Fruit fly (Drosophila melanogaster) whole organism, embryonic: Measurements from ENCODE around the gene mldr.

Experiments used
- Antp ChIP-seq: fragments of 200-800 bp; sonication (Bioruptor generic); optimal IDR thresholded peaks from 3 replicates; lab custom pipeline; 2016; ENCODE audit warnings: missing biosample characterization, missing genetic modification characterization
- Asciz ChIP-seq: fragments of 200-800 bp; sonication (Bioruptor generic); optimal IDR thresholded peaks from 2 replicates; lab custom pipeline; 2017; ENCODE audit warnings: missing biosample characterization, mild to moderate bottlenecking, missing genetic modification characterization, missing genetic modification reagents
- CG10274 ChIP-seq: fragments of 200-800 bp; sonication (Bioruptor generic); optimal IDR thresholded peaks from 3 replicates; lab custom pipeline; 2017; ENCODE audit warnings: missing biosample characterization, mild to moderate bottlenecking, missing genetic modification characterization
- CG10959 ChIP-seq: fragments of 200-800 bp; sonication (Bioruptor generic); IDR thresholded peaks from 2 replicates; pipeline ENCODE4 v1.3.6; 2022; ENCODE audit warnings: missing biosample characterization, missing genetic modification characterization
- CG10979 ChIP-seq: fragments of 200-800 bp; sonication (Bioruptor generic); optimal IDR thresholded peaks from 2 replicates; lab custom pipeline; 2018; ENCODE audit warnings: missing biosample characterization, mild to moderate bottlenecking, missing genetic modification characterization, moderate library complexity
- CG11695 ChIP-seq: fragments of 200-800 bp; sonication (Bioruptor generic); IDR thresholded peaks from 3 replicates; pipeline ENCODE4 v1.3.6; 2022; ENCODE audit warnings: missing biosample characterization, missing genetic modification characterization
- CG12155 ChIP-seq: fragments of 200-800 bp; sonication (Bioruptor generic); optimal IDR thresholded peaks from 3 replicates; lab custom pipeline; 2016; ENCODE audit warnings: missing biosample characterization, missing genetic modification characterization
- CG15479 ChIP-seq: fragments of 200-800 bp; sonication (Bioruptor generic); optimal IDR thresholded peaks from 3 replicates; lab custom pipeline; 2019; ENCODE audit warnings: missing biosample characterization, mild to moderate bottlenecking, missing genetic modification characterization, moderate library complexity
- CG16815 ChIP-seq: fragments of 200-800 bp; sonication (Bioruptor generic); optimal IDR thresholded peaks from 3 replicates; lab custom pipeline; 2017; ENCODE audit warnings: missing biosample characterization, mild to moderate bottlenecking, missing genetic modification characterization
- CG17359 ChIP-seq: fragments of 200-800 bp; sonication (Bioruptor generic); optimal IDR thresholded peaks from 3 replicates; lab custom pipeline; 2018; ENCODE audit warnings: missing biosample characterization, mild to moderate bottlenecking, missing genetic modification characterization, moderate library complexity
- CG17385 ChIP-seq: fragments of 200-800 bp; sonication (Bioruptor generic); optimal IDR thresholded peaks from 3 replicates; lab custom pipeline; 2018; ENCODE audit warnings: missing biosample characterization, mild to moderate bottlenecking, missing genetic modification characterization
- CG2129 ChIP-seq: fragments of 200-800 bp; sonication (Bioruptor generic); IDR thresholded peaks from 2 replicates; pipeline ENCODE4 v1.3.6; 2022; ENCODE audit warnings: missing biosample characterization, missing genetic modification characterization; ENCODE audit not compliant: partially characterized antibody
- CG32767 ChIP-seq: fragments of 200-800 bp; sonication (Bioruptor generic); IDR thresholded peaks from 2 replicates; pipeline ENCODE4 v1.3.6; 2022; ENCODE audit warnings: missing biosample characterization, missing genetic modification characterization
- CG42726 ChIP-seq: fragments of 200-800 bp; sonication (Bioruptor generic); IDR thresholded peaks from 2 replicates; pipeline ENCODE4 v1.3.6; 2022; ENCODE audit warnings: missing biosample characterization, missing genetic modification characterization; ENCODE audit not compliant: partially characterized antibody
- CG4617 ChIP-seq: fragments of 200-800 bp; sonication (Bioruptor generic); optimal IDR thresholded peaks from 3 replicates; lab custom pipeline; 2016; ENCODE audit warnings: missing biosample characterization, missing genetic modification characterization, borderline replicate concordance
- CG7963 ChIP-seq: fragments of 200-800 bp; sonication (Bioruptor generic); IDR thresholded peaks from 3 replicates; pipeline ENCODE4 v1.3.6; 2022; ENCODE audit warnings: missing biosample characterization, missing genetic modification characterization; ENCODE audit not compliant: partially characterized antibody
- CG8089 ChIP-seq: fragments of 200-800 bp; sonication (Bioruptor generic); optimal IDR thresholded peaks from 3 replicates; lab custom pipeline; 2016; ENCODE audit warnings: missing biosample characterization, missing genetic modification characterization
- GATAe ChIP-seq: fragments of 200-800 bp; sonication (Bioruptor generic); conservative IDR thresholded peaks from 2 replicates; pipeline ENCODE4 v1.3.6; 2022; ENCODE audit warnings: missing biosample characterization, missing genetic modification characterization
- HLH3B ChIP-seq: fragments of 200-800 bp; sonication (Bioruptor generic); IDR thresholded peaks from 2 replicates; pipeline ENCODE4 v1.3.6; 2022; ENCODE audit warnings: missing biosample characterization, missing genetic modification characterization
- Hey ChIP-seq: fragments of 200-800 bp; sonication (Bioruptor generic); optimal IDR thresholded peaks from 3 replicates; lab custom pipeline; 2018; ENCODE audit warnings: missing biosample characterization, mild to moderate bottlenecking, missing genetic modification characterization
- Hmr ChIP-seq: fragments of 200-800 bp; sonication (Bioruptor generic); optimal IDR thresholded peaks from 3 replicates; lab custom pipeline; 2017; ENCODE audit warnings: mild to moderate bottlenecking, missing biosample characterization, missing genetic modification reagents, missing genetic modification characterization
- Hsf ChIP-seq: fragments of 200-800 bp; sonication (Bioruptor generic); optimal IDR thresholded peaks from 3 replicates; lab custom pipeline; 2016; ENCODE audit warnings: missing biosample characterization, missing genetic modification characterization
- Jarid2 ChIP-seq: fragments of 200-800 bp; sonication (Bioruptor generic); optimal IDR thresholded peaks from 3 replicates; lab custom pipeline; 2017; ENCODE audit warnings: mild to moderate bottlenecking, missing biosample characterization, missing genetic modification reagents, missing genetic modification characterization
- Max ChIP-seq: fragments of 200-800 bp; sonication (Bioruptor generic); optimal IDR thresholded peaks from 2 replicates; lab custom pipeline; 2016; ENCODE audit warnings: missing biosample characterization, mild to moderate bottlenecking, missing genetic modification characterization
- NC2α ChIP-seq: fragments of 200-800 bp; sonication (Bioruptor generic); optimal IDR thresholded peaks from 2 replicates; lab custom pipeline; 2016; ENCODE audit warnings: missing biosample characterization, missing genetic modification characterization
- Nf-YB ChIP-seq: fragments of 200-800 bp; sonication (Bioruptor generic); optimal IDR thresholded peaks from 3 replicates; lab custom pipeline; 2019; ENCODE audit warnings: missing biosample characterization, mild to moderate bottlenecking, missing genetic modification characterization, moderate library complexity
- Opbp ChIP-seq: fragments of 200-800 bp; sonication (Bioruptor generic); IDR thresholded peaks from 3 replicates; pipeline ENCODE4 v1.3.6; 2022; ENCODE audit warnings: missing biosample characterization, missing genetic modification characterization; ENCODE audit not compliant: partially characterized antibody
- Trl ChIP-seq, 3 experiments: fragments of >200 bp in 2 of 3; fragments of 200-800 bp in 1 of 3; sonication (Bioruptor generic) in 1 of 3; optimal IDR thresholded peaks; 2 replicates in 1 of 3; 3 replicates in 2 of 3; lab custom pipeline; 2016 to 2017; ENCODE audit warnings: missing biosample characterization in 1 of 3, missing genetic modification characterization in 1 of 3
- btn ChIP-seq: fragments of 200-800 bp; sonication (Bioruptor generic); optimal IDR thresholded peaks from 2 replicates; lab custom pipeline; 2016; ENCODE audit warnings: missing biosample characterization, missing genetic modification characterization
- chn ChIP-seq: fragments of 200-800 bp; sonication (Bioruptor generic); optimal IDR thresholded peaks from 2 replicates; lab custom pipeline; 2016; ENCODE audit warnings: missing biosample characterization, missing genetic modification characterization
- ci ChIP-seq: fragments of 200-800 bp; sonication (Bioruptor generic); IDR thresholded peaks from 3 replicates; pipeline ENCODE4 v1.3.6; 2022; ENCODE audit warnings: missing biosample characterization, missing genetic modification characterization
- croc ChIP-seq: fragments of 200-800 bp; sonication (Bioruptor generic); conservative IDR thresholded peaks from 3 replicates; pipeline ENCODE4 v1.3.6; 2022; ENCODE audit warnings: missing biosample characterization, missing genetic modification characterization
- dati ChIP-seq: fragments of 200-800 bp; sonication (Bioruptor generic); IDR thresholded peaks from 2 replicates; pipeline ENCODE4 v1.3.6; 2022; ENCODE audit warnings: missing biosample characterization, missing genetic modification characterization
- dysf ChIP-seq: fragments of 200-800 bp; sonication (Bioruptor generic); IDR thresholded peaks from 3 replicates; pipeline ENCODE4 v1.3.6; 2022; ENCODE audit warnings: missing biosample characterization, missing genetic modification characterization
- gce ChIP-seq: fragments of 200-800 bp; sonication (Bioruptor generic); IDR thresholded peaks from 3 replicates; pipeline ENCODE4 v1.3.6; 2022; ENCODE audit warnings: missing biosample characterization, missing genetic modification characterization
- gt ChIP-seq: fragments of 200-800 bp; sonication (Bioruptor generic); IDR thresholded peaks from 2 replicates; pipeline ENCODE4 v1.3.6; 2022; ENCODE audit warnings: missing biosample characterization, missing genetic modification characterization
- hbn ChIP-seq: fragments of 200-800 bp; sonication (Bioruptor generic); IDR thresholded peaks from 2 replicates; pipeline ENCODE4 v1.3.6; 2022; ENCODE audit warnings: missing biosample characterization, missing genetic modification characterization; ENCODE audit not compliant: partially characterized antibody
- hth ChIP-seq: fragments of >200 bp; optimal IDR thresholded peaks from 2 replicates; lab custom pipeline; 2017; ENCODE audit warnings: inconsistent platforms
- lmd ChIP-seq: fragments of 200-800 bp; sonication (Bioruptor generic); IDR thresholded peaks from 2 replicates; pipeline ENCODE4 v1.3.6; 2022; ENCODE audit warnings: missing biosample characterization, missing genetic modification characterization
- nmo ChIP-seq: fragments of 200-800 bp; sonication (Bioruptor generic); optimal IDR thresholded peaks from 2 replicates; lab custom pipeline; 2018; ENCODE audit warnings: missing biosample characterization, mild to moderate bottlenecking, missing genetic modification characterization, moderate library complexity
- sc ChIP-seq, 3 experiments: fragments of >200 bp in 2 of 3; fragments of 200-800 bp in 1 of 3; sonication (Bioruptor generic) in 1 of 3; optimal IDR thresholded peaks; 2 replicates in 2 of 3; 3 replicates in 1 of 3; lab custom pipeline; 2017; ENCODE audit warnings: mild to moderate bottlenecking in 1 of 3, missing biosample characterization in 1 of 3, missing genetic modification characterization in 1 of 3, missing genetic modification reagents in 1 of 3
- sens-2 ChIP-seq: fragments of 200-800 bp; sonication (Bioruptor generic); IDR thresholded peaks from 2 replicates; pipeline ENCODE4 v1.3.6; 2022; ENCODE audit warnings: missing biosample characterization, missing genetic modification characterization
- seq ChIP-seq: fragments of 200-800 bp; sonication (Bioruptor generic); IDR thresholded peaks from 2 replicates; pipeline ENCODE4 v1.3.6; 2022; ENCODE audit warnings: missing biosample characterization, missing genetic modification characterization
- slbo ChIP-seq: fragments of 200-800 bp; sonication (Bioruptor generic); IDR thresholded peaks from 2 replicates; pipeline ENCODE4 v1.3.6; 2022; ENCODE audit warnings: missing biosample characterization, missing genetic modification characterization
- sna ChIP-seq: fragments of 200-800 bp; sonication (Bioruptor generic); IDR thresholded peaks from 2 replicates; pipeline ENCODE4 v1.3.6; 2022; ENCODE audit warnings: missing biosample characterization, missing genetic modification characterization; ENCODE audit not compliant: partially characterized antibody
- sr ChIP-seq: fragments of 200-800 bp; sonication (Bioruptor generic); IDR thresholded peaks from 3 replicates; pipeline ENCODE4 v1.3.6; 2022; ENCODE audit warnings: missing biosample characterization, missing genetic modification characterization
- tna ChIP-seq: fragments of 200-800 bp; sonication (Bioruptor generic); IDR thresholded peaks from 2 replicates; pipeline ENCODE4 v1.3.6; 2022; ENCODE audit warnings: missing biosample characterization, missing genetic modification characterization; ENCODE audit not compliant: partially characterized antibody
- unc-4 ChIP-seq: fragments of 200-800 bp; sonication (Bioruptor generic); IDR thresholded peaks from 2 replicates; pipeline ENCODE4 v1.3.6; 2022; ENCODE audit warnings: missing biosample characterization, missing genetic modification characterization; ENCODE audit not compliant: partially characterized antibody

Gene mldr

dm6 chrX:6330369-6330949, 39.4 kb downstream of the mldr start, which contains the start of gene CG42240 (continued):
- TF ChIP-seq CG17359 (tag; lab: Kevin White, UChicago): peak; percentile 88
- TF ChIP-seq sr (GFP tag; lab: Robert Waterston, UW): 0 out of 3 replicates have a peak, but pooled peaks have one; percentile 7
- peak; percentile 82 for TF ChIP-seq croc
- TF ChIP-seq Asciz (GFP tag; lab: Kevin White, UChicago): peak; percentile 92
- TF ChIP-seq slbo (GFP tag; lab: Robert Waterston, UW): peak; percentile 74
- TF ChIP-seq GATAe (GFP tag; lab: Robert Waterston, UW): peak; percentile 40; the same call in 1 of the 2 replicates
- 0 out of 3 replicates have a peak, but pooled peaks have one; percentile 10 for TF ChIP-seq gce
- TF ChIP-seq lmd (GFP tag; lab: Robert Waterston, UW): peak; percentile 84
- TF ChIP-seq chn (GFP tag; lab: Kevin White, UChicago): peak; percentile 88
- TF ChIP-seq CG2129 (GFP tag; lab: Robert Waterston, UW): no peak
- no peak; the same call in 1 of the 2 replicates for TF ChIP-seq dati
- peak; percentile 86 for TF ChIP-seq CG10274 (GFP tag; lab: Kevin White, UChicago)
- TF ChIP-seq CG10979: peak; percentile 94
- TF ChIP-seq CG8089 (GFP tag; lab: Kevin White, UChicago): peak; percentile 57
- no peak for TF ChIP-seq sens-2 (GFP tag; lab: Robert Waterston, UW)
- peak; percentile 83 for TF ChIP-seq HLH3B (GFP tag; lab: Robert Waterston, UW)
- no peak for TF ChIP-seq CG42726
- no peak for TF ChIP-seq CG15479
- TF ChIP-seq CG16815 (GFP tag; lab: Kevin White, UChicago): peak; percentile 70
- TF ChIP-seq btn (GFP tag; lab: Kevin White, UChicago): peak; percentile 51
- TF ChIP-seq hbn: no peak
- peak; percentile 96 for TF ChIP-seq nmo (GFP tag; lab: Kevin White, UChicago)
- peak; percentile 54 for TF ChIP-seq Antp (GFP tag; lab: Kevin White, UChicago)
- TF ChIP-seq Hmr (GFP tag; lab: Kevin White, UChicago): peak; percentile 94
- peak; percentile 84 for TF ChIP-seq seq (GFP tag; lab: Robert Waterston, UW)
- TF ChIP-seq Opbp (GFP tag; lab: Robert Waterston, UW): no peak
- peak; percentile 25 for TF ChIP-seq Hey
- no peak for TF ChIP-seq hth (lab: Kevin White, UChicago)
- no peak for TF ChIP-seq unc-4 (GFP tag; lab: Robert Waterston, UW)
- peak; percentile 92 for TF ChIP-seq CG11695 (GFP tag; lab: Robert Waterston, UW)
- no peak for TF ChIP-seq CG10959 (GFP tag; lab: Robert Waterston, UW)
- no peak for TF ChIP-seq tna (GFP tag; lab: Robert Waterston, UW)
- TF ChIP-seq sc (optimal IDR thresholded peaks at IDR 0.05; lab: Kevin White, UChicago): no peak
- peak; percentile 92 for TF ChIP-seq sc (GFP tag; optimal IDR thresholded peaks at IDR 0.05; lab: Kevin White, UChicago)
- TF ChIP-seq CG12155 (GFP tag; lab: Kevin White, UChicago): peak; percentile 75
- TF ChIP-seq Hsf (GFP tag; lab: Kevin White, UChicago): peak; percentile 87
- no peak for TF ChIP-seq sna (GFP tag; lab: Robert Waterston, UW)
- peak; percentile 72; the same call in 2 of the 3 replicates for TF ChIP-seq ci (GFP tag; lab: Robert Waterston, UW)
- TF ChIP-seq NC2α (GFP tag; lab: Kevin White, UChicago): peak; percentile 42
- TF ChIP-seq Trl (optimal IDR thresholded peaks at IDR 0.05; lab: Kevin White, UChicago): peak; percentile 58 to 63
- peak; percentile 42 for TF ChIP-seq Trl (GFP tag; optimal IDR thresholded peaks at IDR 0.05; lab: Kevin White, UChicago)
- 0 out of 2 replicates have a peak, but pooled peaks have one; percentile 23 for TF ChIP-seq gt
- peak; percentile 93 for TF ChIP-seq dysf (GFP tag; lab: Robert Waterston, UW)
- TF ChIP-seq CG17385 (GFP tag; lab: Kevin White, UChicago): peak; percentile 90
- TF ChIP-seq CG7963 (GFP tag; lab: Robert Waterston, UW): no peak
- peak; percentile 76 for TF ChIP-seq Jarid2
- TF ChIP-seq Nf-YB (GFP tag; lab: Kevin White, UChicago): peak; percentile 78
- TF ChIP-seq Max (GFP tag; lab: Kevin White, UChicago): peak; percentile 91
- peak; percentile 76 for TF ChIP-seq CG32767 (GFP tag; lab: Robert Waterston, UW)
- peak; percentile 50 for TF ChIP-seq CG4617
